Worm (Caenorhabditis elegans) whole organism, L1 larva: ENCODE results near the gene Y5H2A.1.

Experiments
- C04F5.9 ChIP-seq: sonication (generic microtip); optimal IDR thresholded peaks from 2 replicates; lab custom pipeline; 2016; ENCODE audit warnings: missing genetic modification characterization, missing compliant biosample characterization
- C16A3.4 ChIP-seq: fragments of 150-350 bp; optimal IDR thresholded peaks from 2 replicates; lab custom pipeline; 2014; ENCODE audit warnings: missing biosample characterization, missing genetic modification characterization
- alr-1 ChIP-seq: fragments of 200-800 bp; sonication (Bioruptor generic); optimal IDR thresholded peaks from 2 replicates; lab custom pipeline; 2018; ENCODE audit warnings: borderline replicate concordance, mild to moderate bottlenecking, missing genetic modification characterization, missing compliant biosample characterization
- ama-1 ChIP-seq: fragments of 150-350 bp; optimal IDR thresholded peaks from 2 replicates; lab custom pipeline; 2014
- blmp-1 ChIP-seq: fragments of 150-350 bp; optimal IDR thresholded peaks from 2 replicates; lab custom pipeline; 2014; ENCODE audit warnings: missing biosample characterization, missing genetic modification characterization
- ceh-63 ChIP-seq: fragments of 200-800 bp; sonication (Bioruptor generic); optimal IDR thresholded peaks from 2 replicates; lab custom pipeline; 2018; ENCODE audit warnings: mild to moderate bottlenecking, missing genetic modification characterization, missing compliant biosample characterization
- ceh-8 ChIP-seq: fragments of 200-800 bp; sonication (Bioruptor generic); optimal IDR thresholded peaks from 2 replicates; lab custom pipeline; 2018; ENCODE audit warnings: mild to moderate bottlenecking, missing genetic modification characterization, moderate library complexity, missing compliant biosample characterization
- ceh-82 ChIP-seq, 3 experiments: fragments of 150-350 bp in 1 of 3; sonication (generic microtip) in 2 of 3; optimal IDR thresholded peaks; 2 replicates each; lab custom pipeline; 2014 to 2017; ENCODE audit warnings: missing biosample characterization in 3 of 3, missing genetic modification characterization in 3 of 3
- ceh-90 ChIP-seq: sonication (generic microtip); optimal IDR thresholded peaks from 2 replicates; lab custom pipeline; 2016; ENCODE audit warnings: missing genetic modification characterization, missing compliant biosample characterization
- dpl-1 ChIP-seq, 3 experiments: fragments of 150-350 bp in 2 of 3; sonication (generic microtip) in 1 of 3; optimal IDR thresholded peaks; 2 replicates each; lab custom pipeline; 2014 to 2017; ENCODE audit warnings: missing biosample characterization in 3 of 3, missing genetic modification characterization in 3 of 3, missing genetic modification reagents in 3 of 3
- efl-3 ChIP-seq: fragments of 200-800 bp; sonication (Bioruptor generic); optimal IDR thresholded peaks from 2 replicates; lab custom pipeline; 2018; ENCODE audit warnings: mild to moderate bottlenecking, missing genetic modification characterization, missing compliant biosample characterization
- egl-13 ChIP-seq: sonication (generic microtip); optimal IDR thresholded peaks from 2 replicates; lab custom pipeline; 2016; ENCODE audit warnings: missing genotype, missing genetic modification reagents, missing genetic modification characterization, missing compliant biosample characterization
- elt-2 ChIP-seq: sonication (generic microtip); optimal IDR thresholded peaks from 2 replicates; lab custom pipeline; 2016; ENCODE audit warnings: missing genetic modification characterization, mild to moderate bottlenecking, inconsistent platforms, missing compliant biosample characterization, missing genetic modification reagents
- ets-5 ChIP-seq: fragments of 200-800 bp; sonication (Bioruptor generic); IDR thresholded peaks from 2 replicates; pipeline ENCODE4 v1.3.6; 2022; ENCODE audit warnings: missing genetic modification characterization, missing compliant biosample characterization
- fkh-10 ChIP-seq: sonication (generic microtip); optimal IDR thresholded peaks from 2 replicates; lab custom pipeline; 2017; ENCODE audit warnings: missing biosample characterization, missing genetic modification reagents, missing genetic modification characterization
- fkh-4 ChIP-seq: sonication (generic microtip); optimal IDR thresholded peaks from 2 replicates; lab custom pipeline; 2016; ENCODE audit warnings: missing compliant biosample characterization, missing genetic modification characterization, borderline replicate concordance
- fos-1 ChIP-seq: fragments of 150-350 bp; optimal IDR thresholded peaks from 2 replicates; lab custom pipeline; 2014; ENCODE audit warnings: missing biosample characterization, missing genetic modification characterization
- grh-1 ChIP-seq: fragments of 200-800 bp; sonication (Bioruptor generic); IDR thresholded peaks from 2 replicates; pipeline ENCODE4 v1.3.6; 2022; ENCODE audit warnings: missing genetic modification reagents, missing genetic modification characterization, missing compliant biosample characterization
- hlh-4 ChIP-seq: sonication (generic microtip); optimal IDR thresholded peaks from 2 replicates; lab custom pipeline; 2016; ENCODE audit warnings: mild to moderate bottlenecking, missing genetic modification characterization, missing compliant biosample characterization
- irx-1 ChIP-seq: sonication (generic microtip); optimal IDR thresholded peaks from 2 replicates; lab custom pipeline; 2016; ENCODE audit warnings: missing genetic modification characterization, missing compliant biosample characterization
- isw-1 ChIP-seq: fragments of 200-800 bp; sonication (Bioruptor generic); IDR thresholded peaks from 2 replicates; pipeline ENCODE4 v1.3.6; 2022; ENCODE audit warnings: missing genetic modification characterization, missing compliant biosample characterization
- lin-13 ChIP-seq: fragments of 150-350 bp; optimal IDR thresholded peaks from 2 replicates; lab custom pipeline; 2014; ENCODE audit warnings: missing biosample characterization, missing genetic modification reagents, missing genetic modification characterization
- lin-14 ChIP-seq: fragments of 200-800 bp; sonication (Bioruptor generic); optimal IDR thresholded peaks from 2 replicates; lab custom pipeline; 2018; ENCODE audit warnings: mild to moderate bottlenecking, missing genetic modification characterization, moderate library complexity, missing compliant biosample characterization
- lin-15B ChIP-seq: fragments of 150-350 bp; sonication (generic microtip); optimal IDR thresholded peaks from 3 replicates; lab custom pipeline; 2014; ENCODE audit warnings: missing biosample characterization, missing genetic modification characterization
- lin-39 ChIP-seq: fragments of 150-350 bp; optimal IDR thresholded peaks from 2 replicates; lab custom pipeline; 2014; ENCODE audit warnings: missing biosample characterization, missing genetic modification reagents, missing genetic modification characterization
- lir-3 ChIP-seq: sonication (generic microtip); optimal IDR thresholded peaks from 2 replicates; lab custom pipeline; 2016; ENCODE audit warnings: mild to moderate bottlenecking, missing genetic modification characterization, moderate library complexity, missing compliant biosample characterization; ENCODE audit not compliant: poor library complexity
- lsy-2 ChIP-seq, 2 experiments: fragments of 150-350 bp; optimal IDR thresholded peaks; 2 replicates each; lab custom pipeline; 2014; ENCODE audit warnings: missing biosample characterization in 2 of 2, missing genetic modification characterization in 2 of 2
- mab-9 ChIP-seq: fragments of 200-800 bp; sonication (Bioruptor generic); IDR thresholded peaks from 2 replicates; pipeline ENCODE4 v1.3.6; 2022; ENCODE audit warnings: missing genetic modification reagents, missing genetic modification characterization, missing compliant biosample characterization
- mdl-1 ChIP-seq, 2 experiments: fragments of 150-350 bp; optimal IDR thresholded peaks; 2 replicates each; lab custom pipeline; 2014 to 2017; ENCODE audit warnings: missing biosample characterization in 2 of 2, missing genetic modification characterization in 2 of 2, inconsistent platforms in 1 of 2
- mef-2 ChIP-seq: fragments of 150-350 bp; optimal IDR thresholded peaks from 2 replicates; lab custom pipeline; 2014; ENCODE audit warnings: missing biosample characterization, missing genetic modification characterization
- nhr-12 ChIP-seq: sonication (generic microtip); optimal IDR thresholded peaks from 2 replicates; lab custom pipeline; 2017; ENCODE audit warnings: missing biosample characterization, missing genetic modification characterization
- nhr-237 ChIP-seq: fragments of 150-350 bp; optimal IDR thresholded peaks from 2 replicates; lab custom pipeline; 2014; ENCODE audit warnings: missing biosample characterization, missing genetic modification characterization
- nhr-28 ChIP-seq: fragments of 150-350 bp; optimal IDR thresholded peaks from 2 replicates; lab custom pipeline; 2014; ENCODE audit warnings: missing biosample characterization, missing genetic modification characterization
- nhr-71 ChIP-seq: sonication (generic microtip); optimal IDR thresholded peaks from 2 replicates; lab custom pipeline; 2016; ENCODE audit warnings: mild to moderate bottlenecking, missing genetic modification characterization, moderate library complexity, missing compliant biosample characterization
- nhr-76 ChIP-seq: sonication (generic microtip); optimal IDR thresholded peaks from 2 replicates; lab custom pipeline; 2017; ENCODE audit warnings: missing biosample characterization, missing genetic modification characterization
- nhr-77 ChIP-seq: fragments of 150-350 bp; optimal IDR thresholded peaks from 2 replicates; lab custom pipeline; 2014; ENCODE audit warnings: missing biosample characterization, missing genetic modification characterization
- nhr-85 ChIP-seq: sonication (generic microtip); peaks from one replicate; lab custom pipeline; 2016; ENCODE audit warnings: missing genetic modification characterization, inconsistent platforms, missing compliant biosample characterization
- nhr-90 ChIP-seq: sonication (generic microtip); optimal IDR thresholded peaks from 2 replicates; lab custom pipeline; 2016; ENCODE audit warnings: mild to moderate bottlenecking, missing genetic modification characterization, missing compliant biosample characterization; ENCODE audit not compliant: poor library complexity
- pqm-1 ChIP-seq: sonication (generic microtip); optimal IDR thresholded peaks from 3 replicates; lab custom pipeline; 2017; ENCODE audit warnings: missing biosample characterization, missing genetic modification characterization
- rnt-1 ChIP-seq: sonication (generic microtip); optimal IDR thresholded peaks from 2 replicates; lab custom pipeline; 2016; ENCODE audit warnings: mild to moderate bottlenecking, missing genetic modification characterization, moderate library complexity, missing compliant biosample characterization
- skn-1 ChIP-seq: fragments of 150-350 bp; optimal IDR thresholded peaks from 2 replicates; lab custom pipeline; 2014; ENCODE audit warnings: missing biosample characterization, missing genetic modification characterization
- snpc-4 ChIP-seq: fragments of 150-350 bp; optimal IDR thresholded peaks from 2 replicates; lab custom pipeline; 2014; ENCODE audit warnings: missing biosample characterization, missing genetic modification characterization
- snu-23 ChIP-seq: sonication (generic microtip); optimal IDR thresholded peaks from 2 replicates; lab custom pipeline; 2016; ENCODE audit warnings: missing genetic modification characterization, missing compliant biosample characterization
- sox-4 ChIP-seq: sonication (generic microtip); optimal IDR thresholded peaks from 2 replicates; lab custom pipeline; 2016; ENCODE audit warnings: missing genetic modification characterization, missing compliant biosample characterization
- sup-37 ChIP-seq: fragments of 200-800 bp; sonication (Bioruptor generic); optimal IDR thresholded peaks from 2 replicates; lab custom pipeline; 2018; ENCODE audit warnings: mild to moderate bottlenecking, missing genetic modification characterization, missing compliant biosample characterization
- swsn-7 ChIP-seq: sonication (generic microtip); optimal IDR thresholded peaks from 2 replicates; lab custom pipeline; 2016; ENCODE audit warnings: missing genetic modification characterization, missing compliant biosample characterization
- unc-130 ChIP-seq: fragments of 150-350 bp; optimal IDR thresholded peaks from 2 replicates; lab custom pipeline; 2017; ENCODE audit warnings: missing biosample characterization, missing genetic modification characterization, inconsistent platforms
- unc-62 ChIP-seq: fragments of 150-350 bp; optimal IDR thresholded peaks from 2 replicates; lab custom pipeline; 2014; ENCODE audit warnings: missing biosample characterization, missing genetic modification reagents, missing genetic modification characterization
- unc-86 ChIP-seq: sonication (generic microtip); optimal IDR thresholded peaks from 2 replicates; lab custom pipeline; 2016; ENCODE audit warnings: missing genetic modification characterization, missing compliant biosample characterization
- unc-98 ChIP-seq: fragments of 200-800 bp; sonication (Bioruptor generic); IDR thresholded peaks from 2 replicates; pipeline ENCODE4 v1.3.6; 2022; ENCODE audit warnings: missing genetic modification characterization, missing compliant biosample characterization
- vab-15 ChIP-seq: sonication (generic microtip); optimal IDR thresholded peaks from 2 replicates; lab custom pipeline; 2017; ENCODE audit warnings: missing genotype, mild to moderate bottlenecking, missing genetic modification characterization, missing compliant biosample characterization
- zag-1 ChIP-seq: fragments of 150-350 bp; optimal IDR thresholded peaks from 2 replicates; lab custom pipeline; 2014; ENCODE audit warnings: missing biosample characterization, missing genetic modification characterization
- ztf-11 ChIP-seq, 2 experiments: sonication (generic microtip); optimal IDR thresholded peaks; 2 replicates each; lab custom pipeline; 2016 to 2017; ENCODE audit warnings: missing genetic modification characterization in 2 of 2, missing biosample characterization in 1 of 2, missing compliant biosample characterization in 1 of 2
- ztf-4 ChIP-seq: fragments of 150-350 bp; optimal IDR thresholded peaks from 2 replicates; lab custom pipeline; 2014; ENCODE audit warnings: missing biosample characterization, missing genetic modification characterization

Gene Y5H2A.1

DNA sequence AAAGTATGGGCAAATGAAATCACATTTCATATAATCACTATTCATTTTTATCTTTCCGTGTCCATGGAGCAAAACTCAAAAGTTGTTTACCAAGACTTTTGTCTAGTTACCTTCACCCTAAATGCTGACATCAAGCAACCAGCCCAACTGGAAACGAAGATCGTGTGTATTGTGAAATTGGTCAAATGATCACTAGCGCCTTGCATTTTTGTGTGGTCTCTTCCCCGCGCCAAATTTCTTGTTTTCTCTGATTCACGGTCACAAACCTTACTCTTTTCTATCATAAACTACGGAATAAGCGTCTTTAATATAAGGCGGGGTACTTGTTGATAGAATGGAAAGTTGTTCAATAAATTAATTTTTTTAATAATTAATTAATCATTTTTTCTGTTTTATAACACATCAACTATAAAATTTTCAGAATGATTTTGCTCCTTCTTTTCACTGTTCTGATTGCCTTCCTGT, 21.5 kb downstream of the Y5H2A.1 start, which contains the start of gene cyp-33C7 (continued):
- TF ChIP-seq nhr-237 (no peak), lir-3 (tag; lab: Kevin White, UChicago) (no peak), C16A3.4 (tag; lab: Kevin White, UChicago) (peak; percentile 25), blmp-1 (peak; percentile 20), snpc-4 (tag; lab: Kevin White, UChicago) (no peak), ceh-63 (no peak), ama-1 (lab: Kevin White, UChicago) (no peak), fkh-10 (no peak), ceh-82 (tag; optimal IDR thresholded peaks at IDR 0.05; lab: Kevin White, UChicago) (peak in 1 of 3 experiments; percentile 26), nhr-76 (tag; lab: Kevin White, UChicago) (no peak), mab-9 (GFP tag; lab: Robert Waterston, UW) (no peak), nhr-12 (tag; lab: Kevin White, UChicago) (no peak), nhr-90 (tag; lab: Kevin White, UChicago) (peak; percentile 36), unc-130 (no peak), nhr-85 (tag; lab: Kevin White, UChicago) (no peak), ets-5 (GFP tag; lab: Robert Waterston, UW) (no peak), snu-23 (GFP tag; lab: Kevin White, UChicago) (peak; percentile 33), egl-13 (tag; lab: Kevin White, UChicago) (no peak), lsy-2 (tag; optimal IDR thresholded peaks at IDR 0.05; lab: Kevin White, UChicago) (peak; percentile 19 to 23), hlh-4 (tag; lab: Kevin White, UChicago) (no peak), irx-1 (no peak), nhr-77 (no peak), lin-15B (tag; lab: Kevin White, UChicago) (no peak), lin-14 (GFP tag; lab: Kevin White, UChicago) (peak; percentile 88), unc-86 (tag; lab: Kevin White, UChicago) (no peak), fos-1 (no peak), unc-62 (GFP tag; lab: Kevin White, UChicago) (no peak), sup-37 (GFP tag; lab: Kevin White, UChicago) (no peak), efl-3 (GFP tag; lab: Kevin White, UChicago) (no peak), ztf-11 (tag; optimal IDR thresholded peaks at IDR 0.05; lab: Kevin White, UChicago) (no peak), swsn-7 (tag; lab: Kevin White, UChicago) (no peak), nhr-28 (no peak), ceh-90 (tag; lab: Kevin White, UChicago) (no peak), pqm-1 (tag; lab: Kevin White, UChicago) (no peak), rnt-1 (no peak), fkh-4 (tag; lab: Kevin White, UChicago) (no peak), ceh-8 (GFP tag; lab: Kevin White, UChicago) (no peak), dpl-1 (GFP tag; optimal IDR thresholded peaks at IDR 0.05; lab: Kevin White, UChicago) (peak in 2 of 3 experiments; percentile 11 to 33), elt-2 (peak; percentile 75), alr-1 (tag; lab: Kevin White, UChicago) (no peak), grh-1 (GFP tag; lab: Robert Waterston, UW) (no peak), mef-2 (no peak), isw-1 (GFP tag; lab: Robert Waterston, UW) (no peak), lin-13 (GFP tag; lab: Kevin White, UChicago) (no peak), lin-39 (tag; lab: Kevin White, UChicago) (no peak), zag-1 (tag; lab: Kevin White, UChicago) (no peak), unc-98 (GFP tag; lab: Robert Waterston, UW) (no peak), vab-15 (tag; lab: Kevin White, UChicago) (no peak), mdl-1 (tag; optimal IDR thresholded peaks at IDR 0.05; lab: Kevin White, UChicago) (peak in 1 of 2 experiments; percentile 50), ztf-4 (tag; lab: Kevin White, UChicago) (no peak), nhr-71 (tag; lab: Kevin White, UChicago) (peak; percentile 59), sox-4 (tag; lab: Kevin White, UChicago) (no peak), C04F5.9 (tag; lab: Kevin White, UChicago) (no peak), skn-1 (peak; percentile 81)
